Fruit fly (Drosophila melanogaster): ENCODE measurements around the gene Fmr1.

DNA sequence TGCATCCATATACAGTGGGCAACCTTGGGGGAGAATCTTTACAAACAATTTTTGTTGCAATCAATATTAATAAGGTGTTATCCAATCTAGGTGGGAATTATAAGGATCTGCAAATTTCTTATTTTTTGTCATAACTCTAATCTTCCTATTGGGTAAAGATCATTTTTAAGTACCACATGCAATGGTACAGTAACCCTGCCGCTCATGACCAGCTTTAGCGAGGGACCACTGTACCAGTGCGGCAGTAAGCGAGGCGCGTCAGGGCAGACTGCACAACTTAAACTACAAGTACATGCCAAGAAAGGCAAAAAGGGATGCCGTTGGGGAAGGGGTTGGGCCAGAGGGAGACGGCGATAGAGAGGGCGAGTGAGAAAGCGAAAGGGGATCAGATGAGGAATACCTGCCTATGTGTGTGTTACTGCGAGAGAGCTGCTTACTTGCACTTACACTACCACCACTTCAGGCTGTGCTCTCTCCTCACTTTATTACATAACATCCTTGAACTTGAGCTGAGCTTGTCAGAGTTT, 27.3 kb downstream of the Fmr1 start:
- TF ChIP-seq CG8478 (optimal IDR thresholded peaks at IDR 0.05): no peak
- TF ChIP-seq CTCF (optimal IDR thresholded peaks at IDR 0.05): no peak
